Fruit fly (Drosophila melanogaster) whole organism, embryonic: ENCODE results near the gene DIP-kappa.

ENCODE experiments used
- BtbVII ChIP-seq: fragments of 200-800 bp; sonication (Bioruptor generic); optimal IDR thresholded peaks from 3 replicates; lab custom pipeline; 2017; ENCODE audit warnings: missing biosample characterization, mild to moderate bottlenecking, missing genetic modification characterization
- CG1024 ChIP-seq: fragments of 200-800 bp; sonication (Bioruptor generic); IDR thresholded peaks from 2 replicates; pipeline ENCODE4 v1.3.6; 2022; ENCODE audit warnings: missing biosample characterization, missing genetic modification characterization
- CG11696 ChIP-seq: fragments of 200-800 bp; sonication (Bioruptor generic); IDR thresholded peaks from 2 replicates; pipeline ENCODE4 v1.3.6; 2022; ENCODE audit warnings: missing biosample characterization, missing genetic modification characterization
- CG13296 ChIP-seq: fragments of 200-800 bp; sonication (Bioruptor generic); optimal IDR thresholded peaks from 3 replicates; lab custom pipeline; 2018; ENCODE audit warnings: missing biosample characterization, mild to moderate bottlenecking, missing genetic modification characterization
- CG13624 ChIP-seq: fragments of 200-800 bp; sonication (Bioruptor generic); optimal IDR thresholded peaks from 2 replicates; lab custom pipeline; 2016; ENCODE audit warnings: missing biosample characterization, missing genetic modification characterization
- CG17612 ChIP-seq: fragments of 200-800 bp; sonication (Bioruptor generic); IDR thresholded peaks from 2 replicates; pipeline ENCODE4 v1.3.6; 2022; ENCODE audit warnings: missing biosample characterization, missing genetic modification characterization
- CG18262 ChIP-seq: fragments of 200-800 bp; optimal IDR thresholded peaks from 3 replicates; lab custom pipeline; 2019; ENCODE audit warnings: missing biosample characterization, mild to moderate bottlenecking, missing genetic modification characterization, moderate library complexity
- CG2712 ChIP-seq: fragments of 200-800 bp; optimal IDR thresholded peaks from 3 replicates; lab custom pipeline; 2019; ENCODE audit warnings: missing biosample characterization, mild to moderate bottlenecking, missing genetic modification characterization, moderate library complexity
- CG30403 ChIP-seq: fragments of 200-800 bp; sonication (Bioruptor generic); optimal IDR thresholded peaks from 3 replicates; lab custom pipeline; 2016; ENCODE audit warnings: missing biosample characterization, missing genetic modification characterization
- CG3163 ChIP-seq: fragments of 200-800 bp; sonication (Bioruptor generic); optimal IDR thresholded peaks from 3 replicates; lab custom pipeline; 2016; ENCODE audit warnings: missing biosample characterization, missing genetic modification characterization
- CG42726 ChIP-seq: fragments of 200-800 bp; sonication (Bioruptor generic); IDR thresholded peaks from 2 replicates; pipeline ENCODE4 v1.3.6; 2022; ENCODE audit warnings: missing biosample characterization, missing genetic modification characterization; ENCODE audit not compliant: partially characterized antibody
- CG4617 ChIP-seq: fragments of 200-800 bp; sonication (Bioruptor generic); optimal IDR thresholded peaks from 3 replicates; lab custom pipeline; 2016; ENCODE audit warnings: missing biosample characterization, missing genetic modification characterization, borderline replicate concordance
- CG4854 ChIP-seq: fragments of 200-800 bp; sonication (Bioruptor generic); optimal IDR thresholded peaks from 2 replicates; lab custom pipeline; 2016; ENCODE audit warnings: missing biosample characterization, missing genetic modification characterization, inconsistent platforms
- CG5180 ChIP-seq: fragments of 200-800 bp; sonication (Bioruptor generic); optimal IDR thresholded peaks from 3 replicates; lab custom pipeline; 2017; ENCODE audit warnings: missing biosample characterization, missing genetic modification characterization, mild to moderate bottlenecking, moderate library complexity, missing genetic modification reagents
- CG5953 ChIP-seq: fragments of 200-800 bp; sonication (Bioruptor generic); IDR thresholded peaks from 2 replicates; pipeline ENCODE4 v1.3.6; 2022; ENCODE audit warnings: missing biosample characterization, missing genetic modification characterization
- CG6765 ChIP-seq: fragments of 200-800 bp; sonication (Bioruptor generic); optimal IDR thresholded peaks from 3 replicates; lab custom pipeline; 2017; ENCODE audit warnings: missing biosample characterization, mild to moderate bottlenecking, missing genetic modification characterization
- CG6854 ChIP-seq: fragments of 200-800 bp; sonication (Bioruptor generic); optimal IDR thresholded peaks from 3 replicates; lab custom pipeline; 2017; ENCODE audit warnings: missing biosample characterization, mild to moderate bottlenecking, missing genetic modification characterization
- CG7786 ChIP-seq: fragments of 200-800 bp; sonication (Bioruptor generic); optimal IDR thresholded peaks from 2 replicates; lab custom pipeline; 2016; ENCODE audit warnings: missing biosample characterization, missing genetic modification characterization
- CG9932 ChIP-seq: fragments of 200-800 bp; sonication (Bioruptor generic); IDR thresholded peaks from 2 replicates; pipeline ENCODE4 v1.3.6; 2022; ENCODE audit warnings: missing biosample characterization, missing genetic modification characterization
- CTCF ChIP-seq: fragments of 200-800 bp; sonication (Bioruptor generic); optimal IDR thresholded peaks from 2 replicates; lab custom pipeline; 2017; ENCODE audit warnings: missing biosample characterization, mild to moderate bottlenecking, missing genetic modification characterization, moderate library complexity
- Camta ChIP-seq: fragments of 200-800 bp; sonication (Bioruptor generic); optimal IDR thresholded peaks from 2 replicates; lab custom pipeline; 2016; ENCODE audit warnings: missing biosample characterization, missing genetic modification characterization
- CrebB ChIP-seq: fragments of 200-800 bp; sonication (Bioruptor generic); optimal IDR thresholded peaks from 3 replicates; lab custom pipeline; 2018; ENCODE audit warnings: missing biosample characterization, mild to moderate bottlenecking, missing genetic modification characterization
- D19A ChIP-seq: fragments of 200-800 bp; optimal IDR thresholded peaks from 3 replicates; lab custom pipeline; 2019; ENCODE audit warnings: missing biosample characterization, mild to moderate bottlenecking, missing genetic modification characterization, moderate library complexity
- Dip2 ChIP-seq: fragments of 200-800 bp; sonication (Bioruptor generic); IDR thresholded peaks from 2 replicates; pipeline ENCODE4 v1.3.6; 2022; ENCODE audit warnings: missing biosample characterization, missing genetic modification characterization
- Eip74EF ChIP-seq, 2 experiments: fragments of 200-800 bp in 1 of 2; fragments of >200 bp in 1 of 2; sonication (Bioruptor generic) in 1 of 2; optimal IDR thresholded peaks; 2 replicates each; lab custom pipeline; 2017 to 2019; ENCODE audit warnings: missing biosample characterization in 2 of 2, missing genetic modification characterization in 2 of 2, mild to moderate bottlenecking in 1 of 2, moderate library complexity in 1 of 2
- HmgD ChIP-seq: fragments of 200-800 bp; sonication (Bioruptor generic); optimal IDR thresholded peaks from 3 replicates; lab custom pipeline; 2016; ENCODE audit warnings: missing biosample characterization, missing genetic modification characterization
- Jarid2 ChIP-seq: fragments of 200-800 bp; sonication (Bioruptor generic); optimal IDR thresholded peaks from 3 replicates; lab custom pipeline; 2017; ENCODE audit warnings: mild to moderate bottlenecking, missing biosample characterization, missing genetic modification reagents, missing genetic modification characterization
- MESR4 ChIP-seq: fragments of 200-800 bp; sonication (Bioruptor generic); optimal IDR thresholded peaks from 2 replicates; lab custom pipeline; 2018; ENCODE audit warnings: missing biosample characterization, mild to moderate bottlenecking, missing genetic modification characterization, moderate library complexity
- Med ChIP-seq: fragments of 200-800 bp; sonication (Bioruptor generic); peaks from one replicate; lab custom pipeline; 2016; ENCODE audit warnings: missing biosample characterization, missing genetic modification characterization, mild to moderate bottlenecking, inconsistent platforms, moderate library complexity
- Rfx ChIP-seq: fragments of 200-800 bp; sonication (Bioruptor generic); IDR thresholded peaks from 2 replicates; pipeline ENCODE4 v1.3.6; 2022; ENCODE audit warnings: missing biosample characterization, missing genetic modification characterization
- Scr ChIP-seq: fragments of 200-800 bp; sonication (Bioruptor generic); IDR thresholded peaks from 2 replicates; pipeline ENCODE4 v1.3.6; 2022; ENCODE audit warnings: missing biosample characterization, missing genetic modification characterization; ENCODE audit not compliant: partially characterized antibody
- Six4 ChIP-seq: fragments of 200-800 bp; sonication (Bioruptor generic); optimal IDR thresholded peaks from 2 replicates; lab custom pipeline; 2016; ENCODE audit warnings: missing biosample characterization, missing genetic modification characterization
- amos ChIP-seq: fragments of 200-800 bp; sonication (Bioruptor generic); IDR thresholded peaks from 2 replicates; pipeline ENCODE4 v1.3.6; 2022; ENCODE audit warnings: missing biosample characterization, missing genetic modification characterization; ENCODE audit not compliant: partially characterized antibody
- bbx ChIP-seq: fragments of 200-800 bp; sonication (Bioruptor generic); IDR thresholded peaks from 2 replicates; pipeline ENCODE4 v1.3.6; 2022; ENCODE audit warnings: missing biosample characterization, missing genetic modification characterization; ENCODE audit not compliant: partially characterized antibody
- bowl ChIP-seq: fragments of 200-800 bp; sonication (Bioruptor generic); IDR thresholded peaks from 2 replicates; pipeline ENCODE4 v1.3.6; 2022; ENCODE audit warnings: missing biosample characterization, missing genetic modification characterization
- chinmo ChIP-seq: fragments of 200-800 bp; sonication (Bioruptor generic); IDR thresholded peaks from 4 replicates; pipeline ENCODE4 v1.3.6; 2022; ENCODE audit warnings: missing biosample characterization, missing genetic modification characterization; ENCODE audit not compliant: partially characterized antibody
- crp ChIP-seq, 2 experiments: fragments of 200-800 bp; sonication (Bioruptor generic); optimal IDR thresholded peaks; 2 replicates in 1 of 2; 3 replicates in 1 of 2; lab custom pipeline; 2017; ENCODE audit warnings: missing biosample characterization in 2 of 2, missing genetic modification characterization in 2 of 2, mild to moderate bottlenecking in 1 of 2, moderate library complexity in 1 of 2
- ewg ChIP-seq: fragments of 200-800 bp; sonication (Bioruptor generic); optimal IDR thresholded peaks from 3 replicates; lab custom pipeline; 2017; ENCODE audit warnings: mild to moderate bottlenecking, missing biosample characterization, missing genetic modification reagents, missing genetic modification characterization
- eyg ChIP-seq: fragments of 200-800 bp; sonication (Bioruptor generic); optimal IDR thresholded peaks from 3 replicates; lab custom pipeline; 2016; ENCODE audit warnings: missing biosample characterization, missing genetic modification characterization
- gce ChIP-seq: fragments of 200-800 bp; sonication (Bioruptor generic); IDR thresholded peaks from 3 replicates; pipeline ENCODE4 v1.3.6; 2022; ENCODE audit warnings: missing biosample characterization, missing genetic modification characterization
- gfzf ChIP-seq: fragments of 200-800 bp; sonication (Bioruptor generic); optimal IDR thresholded peaks from 2 replicates; lab custom pipeline; 2016; ENCODE audit warnings: missing biosample characterization, mild to moderate bottlenecking, missing genetic modification characterization, moderate library complexity
- gsb-n ChIP-seq: fragments of 200-800 bp; sonication (Bioruptor generic); optimal IDR thresholded peaks from 3 replicates; lab custom pipeline; 2018; ENCODE audit warnings: missing biosample characterization, mild to moderate bottlenecking, missing genetic modification characterization
- ham ChIP-seq: fragments of 200-800 bp; sonication (Bioruptor generic); IDR thresholded peaks from 2 replicates; pipeline ENCODE4 v1.3.6; 2022; ENCODE audit warnings: missing biosample characterization, missing genetic modification characterization
- her ChIP-seq: fragments of 200-800 bp; sonication (Bioruptor generic); optimal IDR thresholded peaks from 2 replicates; lab custom pipeline; 2016; ENCODE audit warnings: missing biosample characterization, missing genetic modification characterization
- kay ChIP-seq: fragments of 200-800 bp; sonication (Bioruptor generic); optimal IDR thresholded peaks from 2 replicates; lab custom pipeline; 2016; ENCODE audit warnings: missing biosample characterization, missing genetic modification characterization
- klu ChIP-seq: fragments of 200-800 bp; sonication (Bioruptor generic); IDR thresholded peaks from 2 replicates; pipeline ENCODE4 v1.3.6; 2022; ENCODE audit warnings: missing biosample characterization, missing genetic modification characterization
- knrl ChIP-seq: fragments of 200-800 bp; sonication (Bioruptor generic); IDR thresholded peaks from 3 replicates; pipeline ENCODE4 v1.3.6; 2022; ENCODE audit warnings: missing biosample characterization, missing genetic modification characterization; ENCODE audit not compliant: partially characterized antibody
- pan ChIP-seq, 4 experiments: fragments of >200 bp in 3 of 4; fragments of 200-800 bp in 1 of 4; sonication (Bioruptor generic) in 1 of 4; optimal IDR thresholded peaks in 3 of 4; IDR thresholded peaks in 1 of 4; 2 replicates each; pipeline versions ENCODE4 v1.3.6 to Lab custom; 2017 to 2022; ENCODE audit warnings: missing biosample characterization in 2 of 4, missing genetic modification characterization in 2 of 4, mixed read lengths in 1 of 4
- sqz ChIP-seq: fragments of 200-800 bp; sonication (Bioruptor generic); optimal IDR thresholded peaks from 3 replicates; lab custom pipeline; 2018; ENCODE audit warnings: missing biosample characterization, mild to moderate bottlenecking, missing genetic modification characterization
- tna ChIP-seq: fragments of 200-800 bp; sonication (Bioruptor generic); IDR thresholded peaks from 2 replicates; pipeline ENCODE4 v1.3.6; 2022; ENCODE audit warnings: missing biosample characterization, missing genetic modification characterization; ENCODE audit not compliant: partially characterized antibody

The DIP-kappa gene

dm6 chr2L:13641046-13641445 lies 76.1 kb downstream of the DIP-kappa start:
- peak; percentile 33 for TF ChIP-seq MESR4
- TF ChIP-seq CG13624, result no peak
- TF ChIP-seq Dip2 (GFP tag; lab: Robert Waterston, UW), result no peak
- peak; percentile 11; the same call in 1 of the 3 replicates for TF ChIP-seq knrl (GFP tag; lab: Robert Waterston, UW)
- TF ChIP-seq eyg (GFP tag; lab: Kevin White, UChicago), result no peak
- peak; percentile 2 for TF ChIP-seq CG4617 (GFP tag; lab: Kevin White, UChicago)
- TF ChIP-seq kay (GFP tag; lab: Kevin White, UChicago), result peak; percentile 82
- peak; percentile 23 for TF ChIP-seq bbx (GFP tag; lab: Robert Waterston, UW)
- TF ChIP-seq Jarid2 (GFP tag; lab: Kevin White, UChicago), result peak; percentile 31
- peak; percentile 43 for TF ChIP-seq her
- no peak for TF ChIP-seq CrebB (tag; lab: Kevin White, UChicago)
- 0 out of 2 replicates have a peak, but pooled peaks have one; percentile 16 for TF ChIP-seq CG42726 (GFP tag; lab: Robert Waterston, UW)
- TF ChIP-seq CG30403, result no peak
- no peak for TF ChIP-seq HmgD
- TF ChIP-seq BtbVII, result no peak
- TF ChIP-seq gfzf (GFP tag; lab: Kevin White, UChicago), result peak; percentile 54
- peak; percentile 10; the same call in 1 of the 2 replicates for TF ChIP-seq amos (GFP tag; lab: Robert Waterston, UW)

- TF ChIP-seq klu (GFP tag; lab: Robert Waterston, UW) (no peak), Rfx (GFP tag; lab: Robert Waterston, UW) (no peak), CG11696 (GFP tag; lab: Robert Waterston, UW) (no peak), Eip74EF (GFP tag; optimal IDR thresholded peaks at IDR 0.05; lab: Kevin White, UChicago) (no peak), CG1024 (GFP tag; lab: Robert Waterston, UW) (no peak), CG18262 (tag; lab: Kevin White, UChicago) (peak; percentile 93), sqz (GFP tag; lab: Kevin White, UChicago) (peak; percentile 56), CG6765 (GFP tag; lab: Kevin White, UChicago) (no peak), gsb-n (tag; lab: Kevin White, UChicago) (no peak), CG13296 (GFP tag; lab: Kevin White, UChicago) (no peak), CG3163 (GFP tag; lab: Kevin White, UChicago) (no peak), Camta (no peak), ham (no peak), Med (peak; percentile 31), chinmo (GFP tag; lab: Robert Waterston, UW) (no peak), crp (GFP tag; optimal IDR thresholded peaks at IDR 0.05; lab: Kevin White, UChicago) (peak; percentile 22 to 87), bowl (GFP tag; lab: Robert Waterston, UW) (no peak), D19A (tag; lab: Kevin White, UChicago) (no peak), CG9932 (GFP tag; lab: Robert Waterston, UW) (no peak), CG2712 (tag; lab: Kevin White, UChicago) (no peak), CG5953 (no peak), gce (no peak), CG5180 (GFP tag; lab: Kevin White, UChicago) (peak; percentile 71), CG6854 (GFP tag; lab: Kevin White, UChicago) (no peak), ewg (GFP tag; lab: Kevin White, UChicago) (peak; percentile 97), CG4854 (GFP tag; lab: Kevin White, UChicago) (no peak), Scr (GFP tag; lab: Robert Waterston, UW) (no peak), CG17612 (no peak), tna (no peak), CG4617 (GFP tag; lab: Kevin White, UChicago) (peak; percentile 38), CG7786 (no peak), pan (optimal IDR thresholded peaks at IDR 0.05; lab: Kevin White, UChicago) (no peak), pan (GFP tag; optimal IDR thresholded peaks at IDR 0.05 in 1 of 2, IDR thresholded peaks at IDR 0.05 in 1 of 2) (peak in 1 of 2 experiments; percentile 30), CTCF (GFP tag; lab: Kevin White, UChicago) (no peak), Six4 (GFP tag; lab: Kevin White, UChicago) (no peak)
These were observed 76.6 kb downstream of the DIP-kappa start for dm6 chr2L:13640502-13640949.
